Fruit fly (Drosophila melanogaster): ENCODE data around the gene Mhcl.

The Mhcl gene

dm6 chr3R:16025587-16026223, 72.9 kb downstream of the Mhcl start, which contains the start of gene pnr (continued):
- TF ChIP-seq CG14965 (GFP tag; optimal IDR thresholded peaks at IDR 0.05; ENCODE audit: borderline replicate concordance) (no peak), hth (optimal IDR thresholded peaks at IDR 0.05) (no peak), caup (GFP tag; optimal IDR thresholded peaks at IDR 0.05; ENCODE audit: severe bottlenecking) (peak; percentile 42), al (GFP tag; IDR thresholded peaks at IDR 0.05) (no peak), ind (GFP tag; optimal IDR thresholded peaks at IDR 0.05) (no peak), CG11504 (tag; optimal IDR thresholded peaks at IDR 0.05) (no peak), CG7963 (GFP tag; IDR thresholded peaks at IDR 0.05; ENCODE audit: partially characterized antibody) (no peak), TFAM (GFP tag; optimal IDR thresholded peaks at IDR 0.05) (no peak), emc (GFP tag; optimal IDR thresholded peaks at IDR 0.05) (no peak), CG31365 (tag; optimal IDR thresholded peaks at IDR 0.05) (no peak), lov (optimal IDR thresholded peaks at IDR 0.05) (no peak), lov (GFP tag; IDR thresholded peaks at IDR 0.05) (0 out of 3 replicates have a peak, but pooled peaks have one; percentile 29), Dfd (GFP tag; optimal IDR thresholded peaks at IDR 0.05) (no peak), luna (GFP tag; optimal IDR thresholded peaks at IDR 0.05) (no peak), az2 (GFP tag; optimal IDR thresholded peaks at IDR 0.05) (no peak), CG16779 (GFP tag; IDR thresholded peaks at IDR 0.05) (no peak), HmgZ (tag; optimal IDR thresholded peaks at IDR 0.05) (peak; percentile 71), lmd (GFP tag; IDR thresholded peaks at IDR 0.05) (no peak), CG12299 (tag; optimal IDR thresholded peaks at IDR 0.05) (no peak), CG7987 (GFP tag; optimal IDR thresholded peaks at IDR 0.05) (peak; percentile 16), CTCF (GFP tag; optimal IDR thresholded peaks at IDR 0.05) (no peak), CG9609 (GFP tag; optimal IDR thresholded peaks at IDR 0.05) (no peak), insv (GFP tag; optimal IDR thresholded peaks at IDR 0.05) (peak; percentile 57 to 94), CG6272 (GFP tag; IDR thresholded peaks at IDR 0.05) (no peak), CG4854 (GFP tag; optimal IDR thresholded peaks at IDR 0.05) (no peak), Ravus (GFP tag; IDR thresholded peaks at IDR 0.05) (no peak), Mrtf (GFP tag; IDR thresholded peaks at IDR 0.05) (no peak), Hsf (GFP tag; optimal IDR thresholded peaks at IDR 0.05) (no peak), CG17361 (GFP tag; IDR thresholded peaks at IDR 0.05) (no peak), dmrt99B (tag; optimal IDR thresholded peaks at IDR 0.05) (no peak), CG15514 (GFP tag; optimal IDR thresholded peaks at IDR 0.05) (no peak), da (GFP tag; optimal IDR thresholded peaks at IDR 0.05) (no peak), CG11560 (tag; IDR thresholded peaks at IDR 0.05) (no peak), dati (GFP tag; IDR thresholded peaks at IDR 0.05) (no peak), pnt (GFP tag; optimal IDR thresholded peaks at IDR 0.05) (no peak), ssp (GFP tag; IDR thresholded peaks at IDR 0.05) (no peak), CG30403 (GFP tag; optimal IDR thresholded peaks at IDR 0.05) (no peak), ERR (GFP tag; optimal IDR thresholded peaks at IDR 0.05) (no peak), Hr51 (GFP tag; optimal IDR thresholded peaks at IDR 0.05) (no peak), gsb-n (tag; optimal IDR thresholded peaks at IDR 0.05) (peak; percentile 37), Nf-YA (GFP tag; IDR thresholded peaks at IDR 0.05) (peak; percentile 95), Asciz (GFP tag; optimal IDR thresholded peaks at IDR 0.05) (no peak), sim (GFP tag; IDR thresholded peaks at IDR 0.05) (no peak), CG3847 (GFP tag; IDR thresholded peaks at IDR 0.05) (0 out of 2 replicates have a peak, but pooled peaks have one; percentile 12), Bdp1 (GFP tag; optimal IDR thresholded peaks at IDR 0.05) (no peak), CG6791 (GFP tag; IDR thresholded peaks at IDR 0.05; ENCODE audit: partially characterized antibody) (0 out of 3 replicates have a peak, but pooled peaks have one; percentile 18), CG17802 (tag; optimal IDR thresholded peaks at IDR 0.05) (no peak), CG2889 (GFP tag; IDR thresholded peaks at IDR 0.05) (no peak), nom (GFP tag; optimal IDR thresholded peaks at IDR 0.05) (peak; percentile 14), Sox100B (GFP tag; optimal IDR thresholded peaks at IDR 0.05) (no peak), Dek (tag; optimal IDR thresholded peaks at IDR 0.05) (no peak), pho (GFP tag; optimal IDR thresholded peaks at IDR 0.05) (no peak)
